Fruit fly (Drosophila melanogaster) whole organism, embryonic: ENCODE data around the gene CG44044.

ENCODE experiments used
- ATbp ChIP-seq: fragments of 200-800 bp; sonication (Bioruptor generic); optimal IDR thresholded peaks from 2 replicates; lab custom pipeline; 2017; ENCODE audit warnings: missing biosample characterization, mild to moderate bottlenecking, missing genetic modification characterization, missing genetic modification reagents
- Adf1 ChIP-seq: fragments of 200-800 bp; sonication (Bioruptor generic); IDR thresholded peaks from 2 replicates; pipeline ENCODE4 v1.3.6; 2022; ENCODE audit warnings: missing biosample characterization, missing genetic modification characterization
- BtbVII ChIP-seq: fragments of 200-800 bp; sonication (Bioruptor generic); optimal IDR thresholded peaks from 3 replicates; lab custom pipeline; 2017; ENCODE audit warnings: missing biosample characterization, mild to moderate bottlenecking, missing genetic modification characterization
- CG10543 ChIP-seq: fragments of 200-800 bp; sonication (Bioruptor generic); optimal IDR thresholded peaks from 3 replicates; lab custom pipeline; 2017; ENCODE audit warnings: missing biosample characterization, mild to moderate bottlenecking, missing genetic modification characterization, moderate library complexity
- CG12391 ChIP-seq: fragments of 200-800 bp; sonication (Bioruptor generic); optimal IDR thresholded peaks from 3 replicates; lab custom pipeline; 2018; ENCODE audit warnings: missing biosample characterization, mild to moderate bottlenecking, missing genetic modification characterization, moderate library complexity
- CG1529 ChIP-seq: fragments of 200-800 bp; sonication (Bioruptor generic); optimal IDR thresholded peaks from 3 replicates; lab custom pipeline; 2018; ENCODE audit warnings: missing biosample characterization, missing genetic modification characterization
- CG15601 ChIP-seq: fragments of 200-800 bp; sonication (Bioruptor generic); optimal IDR thresholded peaks from 3 replicates; lab custom pipeline; 2019; ENCODE audit warnings: missing biosample characterization, mild to moderate bottlenecking, missing genetic modification characterization, moderate library complexity
- CG15696 ChIP-seq: fragments of 200-800 bp; sonication (Bioruptor generic); optimal IDR thresholded peaks from 2 replicates; lab custom pipeline; 2019; ENCODE audit warnings: missing biosample characterization, mild to moderate bottlenecking, missing genetic modification characterization, moderate library complexity
- CG17568 ChIP-seq: fragments of 200-800 bp; sonication (Bioruptor generic); optimal IDR thresholded peaks from 2 replicates; lab custom pipeline; 2018; ENCODE audit warnings: missing biosample characterization, mild to moderate bottlenecking, missing genetic modification characterization, moderate library complexity
- CG1792 ChIP-seq: fragments of 200-800 bp; sonication (Bioruptor generic); optimal IDR thresholded peaks from 2 replicates; lab custom pipeline; 2016; ENCODE audit warnings: missing biosample characterization, missing genetic modification characterization
- CG18262 ChIP-seq: fragments of 200-800 bp; optimal IDR thresholded peaks from 3 replicates; lab custom pipeline; 2019; ENCODE audit warnings: missing biosample characterization, mild to moderate bottlenecking, missing genetic modification characterization, moderate library complexity
- CG2202 ChIP-seq: fragments of 200-800 bp; sonication (Bioruptor generic); optimal IDR thresholded peaks from 2 replicates; lab custom pipeline; 2018; ENCODE audit warnings: missing biosample characterization, mild to moderate bottlenecking, missing genetic modification characterization
- CG3281 ChIP-seq: fragments of 200-800 bp; sonication (Bioruptor generic); optimal IDR thresholded peaks from 3 replicates; lab custom pipeline; 2017; ENCODE audit warnings: missing biosample characterization, mild to moderate bottlenecking, missing genetic modification characterization
- CG33557 ChIP-seq: fragments of 200-800 bp; sonication (Bioruptor generic); optimal IDR thresholded peaks from 2 replicates; lab custom pipeline; 2019; ENCODE audit warnings: missing biosample characterization, mild to moderate bottlenecking, missing genetic modification characterization, moderate library complexity
- CG3407 ChIP-seq: fragments of 200-800 bp; sonication (Bioruptor generic); optimal IDR thresholded peaks from 2 replicates; lab custom pipeline; 2018; ENCODE audit warnings: missing biosample characterization, mild to moderate bottlenecking, missing genetic modification characterization
- CG3995 ChIP-seq: fragments of 200-800 bp; sonication (Bioruptor generic); optimal IDR thresholded peaks from 3 replicates; lab custom pipeline; 2016; ENCODE audit warnings: missing biosample characterization, missing genetic modification characterization
- CG6654 ChIP-seq: fragments of 200-800 bp; sonication (Bioruptor generic); optimal IDR thresholded peaks from 2 replicates; lab custom pipeline; 2017; ENCODE audit warnings: missing biosample characterization, mild to moderate bottlenecking, missing genetic modification characterization
- CG7987 ChIP-seq: fragments of 200-800 bp; sonication (Bioruptor generic); optimal IDR thresholded peaks from 2 replicates; lab custom pipeline; 2018; ENCODE audit warnings: missing biosample characterization, mild to moderate bottlenecking, missing genetic modification characterization, moderate library complexity
- CG8765 ChIP-seq: fragments of 200-800 bp; sonication (Bioruptor generic); IDR thresholded peaks from 2 replicates; pipeline ENCODE4 v1.3.6; 2022; ENCODE audit warnings: missing biosample characterization, missing genetic modification characterization
- CTCF ChIP-seq: fragments of 200-800 bp; sonication (Bioruptor generic); optimal IDR thresholded peaks from 2 replicates; lab custom pipeline; 2017; ENCODE audit warnings: missing biosample characterization, mild to moderate bottlenecking, missing genetic modification characterization, moderate library complexity
- CkIIα-i1 ChIP-seq: fragments of 200-800 bp; sonication (Bioruptor generic); IDR thresholded peaks from 2 replicates; pipeline ENCODE4 v1.3.6; 2022; ENCODE audit warnings: missing biosample characterization, missing genetic modification characterization
- Doc2 ChIP-seq: fragments of 200-800 bp; sonication (Bioruptor generic); IDR thresholded peaks from 2 replicates; pipeline ENCODE4 v1.3.6; 2022; ENCODE audit warnings: missing biosample characterization, missing genetic modification characterization
- Eip74EF ChIP-seq, 2 experiments: fragments of 200-800 bp in 1 of 2; fragments of >200 bp in 1 of 2; sonication (Bioruptor generic) in 1 of 2; optimal IDR thresholded peaks; 2 replicates each; lab custom pipeline; 2017 to 2019; ENCODE audit warnings: missing biosample characterization in 2 of 2, missing genetic modification characterization in 2 of 2, mild to moderate bottlenecking in 1 of 2, moderate library complexity in 1 of 2
- Elba2 ChIP-seq: fragments of 200-800 bp; sonication (Bioruptor generic); optimal IDR thresholded peaks from 3 replicates; lab custom pipeline; 2016; ENCODE audit warnings: missing biosample characterization, missing genetic modification characterization
- HLH54F ChIP-seq: fragments of 200-800 bp; sonication (Bioruptor generic); optimal IDR thresholded peaks from 3 replicates; lab custom pipeline; 2016; ENCODE audit warnings: missing biosample characterization, missing genetic modification characterization
- Med ChIP-seq: fragments of 200-800 bp; sonication (Bioruptor generic); peaks from one replicate; lab custom pipeline; 2016; ENCODE audit warnings: missing biosample characterization, missing genetic modification characterization, mild to moderate bottlenecking, inconsistent platforms, moderate library complexity
- Pdp1 ChIP-seq, 2 experiments: fragments of 200-800 bp; sonication (Bioruptor generic); optimal IDR thresholded peaks; 3 replicates each; lab custom pipeline; 2016; ENCODE audit warnings: missing biosample characterization in 2 of 2, missing genetic modification characterization in 2 of 2, mild to moderate bottlenecking in 1 of 2, moderate library complexity in 1 of 2
- Trl ChIP-seq, 3 experiments: fragments of >200 bp in 2 of 3; fragments of 200-800 bp in 1 of 3; sonication (Bioruptor generic) in 1 of 3; optimal IDR thresholded peaks; 2 replicates in 1 of 3; 3 replicates in 2 of 3; lab custom pipeline; 2016 to 2017; ENCODE audit warnings: missing biosample characterization in 1 of 3, missing genetic modification characterization in 1 of 3
- Vsx1 ChIP-seq: fragments of 200-800 bp; sonication (Bioruptor generic); optimal IDR thresholded peaks from 2 replicates; lab custom pipeline; 2017; ENCODE audit warnings: missing biosample characterization, mild to moderate bottlenecking, missing genetic modification characterization, missing genetic modification reagents
- ato ChIP-seq: fragments of 200-800 bp; sonication (Bioruptor generic); IDR thresholded peaks from 2 replicates; pipeline ENCODE4 v1.3.6; 2022; ENCODE audit warnings: missing biosample characterization, missing genetic modification characterization; ENCODE audit not compliant: partially characterized antibody
- cg ChIP-seq: fragments of 200-800 bp; sonication (Bioruptor generic); optimal IDR thresholded peaks from 3 replicates; lab custom pipeline; 2019; ENCODE audit warnings: missing biosample characterization, mild to moderate bottlenecking, missing genetic modification characterization, moderate library complexity
- chn ChIP-seq: fragments of 200-800 bp; sonication (Bioruptor generic); optimal IDR thresholded peaks from 2 replicates; lab custom pipeline; 2016; ENCODE audit warnings: missing biosample characterization, missing genetic modification characterization
- dmrt11E ChIP-seq: fragments of 200-800 bp; sonication (Bioruptor generic); optimal IDR thresholded peaks from 3 replicates; lab custom pipeline; 2018; ENCODE audit warnings: missing biosample characterization, mild to moderate bottlenecking, missing genetic modification characterization, moderate library complexity
- exex ChIP-seq: fragments of 200-800 bp; sonication (Bioruptor generic); optimal IDR thresholded peaks from 4 replicates; lab custom pipeline; 2018; ENCODE audit warnings: missing biosample characterization, mild to moderate bottlenecking, missing genetic modification characterization, moderate library complexity
- grn ChIP-seq: fragments of 200-800 bp; sonication (Bioruptor generic); optimal IDR thresholded peaks from 3 replicates; lab custom pipeline; 2017; ENCODE audit warnings: missing biosample characterization, missing genetic modification characterization
- insv ChIP-seq, 2 experiments: fragments of 200-800 bp; sonication (Bioruptor generic); optimal IDR thresholded peaks; 3 replicates each; lab custom pipeline; 2016 to 2018; ENCODE audit warnings: missing biosample characterization in 2 of 2, missing genetic modification characterization in 2 of 2
- mam ChIP-seq: fragments of 200-800 bp; sonication (Bioruptor generic); optimal IDR thresholded peaks from 3 replicates; lab custom pipeline; 2016; ENCODE audit warnings: missing biosample characterization, missing genetic modification characterization
- mirr ChIP-seq: fragments of 200-800 bp; sonication (Bioruptor generic); optimal IDR thresholded peaks from 3 replicates; lab custom pipeline; 2018; ENCODE audit warnings: missing biosample characterization, mild to moderate bottlenecking, missing genetic modification characterization
- org-1 ChIP-seq: fragments of 200-800 bp; sonication (Bioruptor generic); optimal IDR thresholded peaks from 2 replicates; lab custom pipeline; 2017; ENCODE audit warnings: missing biosample characterization, missing genetic modification characterization
- pfk ChIP-seq: fragments of 200-800 bp; sonication (Bioruptor generic); optimal IDR thresholded peaks from 2 replicates; lab custom pipeline; 2018; ENCODE audit warnings: missing biosample characterization, mild to moderate bottlenecking, missing genetic modification characterization, moderate library complexity
- pum ChIP-seq: fragments of 200-800 bp; sonication (Bioruptor generic); optimal IDR thresholded peaks from 2 replicates; lab custom pipeline; 2016; ENCODE audit warnings: missing biosample characterization, missing genetic modification characterization
- row ChIP-seq: fragments of 200-800 bp; sonication (Bioruptor generic); IDR thresholded peaks from 3 replicates; pipeline ENCODE4 v1.3.6; 2022; ENCODE audit warnings: missing biosample characterization, missing genetic modification characterization
- run ChIP-seq: fragments of 200-800 bp; sonication (Bioruptor generic); optimal IDR thresholded peaks from 3 replicates; lab custom pipeline; 2018; ENCODE audit warnings: missing biosample characterization, mild to moderate bottlenecking, missing genetic modification characterization
- sens ChIP-seq: fragments of 200-800 bp; sonication (Bioruptor generic); peaks from one replicate; lab custom pipeline; 2016; ENCODE audit warnings: missing biosample characterization, missing genetic modification characterization
- shn ChIP-seq: fragments of 200-800 bp; sonication (Bioruptor generic); optimal IDR thresholded peaks from 3 replicates; lab custom pipeline; 2016; ENCODE audit warnings: missing biosample characterization, missing genetic modification characterization
- sug ChIP-seq: fragments of 200-800 bp; optimal IDR thresholded peaks from 2 replicates; lab custom pipeline; 2019; ENCODE audit warnings: missing biosample characterization, mild to moderate bottlenecking, missing genetic modification characterization, moderate library complexity
- tap ChIP-seq: fragments of 200-800 bp; optimal IDR thresholded peaks from 3 replicates; lab custom pipeline; 2019; ENCODE audit warnings: missing biosample characterization, mild to moderate bottlenecking, missing genetic modification characterization, moderate library complexity
- z ChIP-seq: fragments of 200-800 bp; sonication (Bioruptor generic); IDR thresholded peaks from 3 replicates; pipeline ENCODE4 v1.3.6; 2022; ENCODE audit warnings: missing biosample characterization, missing genetic modification characterization
- zen2 ChIP-seq: fragments of 200-800 bp; sonication (Bioruptor generic); IDR thresholded peaks from 3 replicates; pipeline ENCODE4 v1.3.6; 2022; ENCODE audit warnings: missing biosample characterization, missing genetic modification characterization; ENCODE audit not compliant: partially characterized antibody

Gene CG44044

DNA sequence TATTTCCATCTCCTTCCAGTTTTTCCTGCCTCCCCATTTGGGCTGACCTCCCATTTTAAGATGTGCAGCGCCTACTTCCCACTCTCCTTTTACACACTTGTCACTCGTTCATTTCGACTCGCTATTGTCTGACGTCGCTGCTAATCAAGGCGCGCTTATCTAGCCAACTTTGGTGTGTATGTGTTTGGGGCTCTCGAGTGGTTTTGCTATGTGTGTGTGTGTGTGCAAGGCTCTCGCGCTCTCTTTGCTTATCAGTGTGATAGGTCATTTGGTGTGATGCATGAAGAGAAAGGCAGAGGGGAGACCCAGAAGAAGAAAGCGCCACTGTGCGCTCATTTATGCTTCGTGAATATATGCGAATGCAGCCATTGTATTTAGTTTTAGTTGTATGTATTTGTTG is 36.7 kb upstream of the CG44044 start (continued):
- TF ChIP-seq Trl (optimal IDR thresholded peaks at IDR 0.05; lab: Kevin White, UChicago) (peak; percentile 54 to 58), Trl (GFP tag; optimal IDR thresholded peaks at IDR 0.05; lab: Kevin White, UChicago) (no peak), org-1 (no peak), Vsx1 (GFP tag; lab: Kevin White, UChicago) (peak; percentile 76), CG7987 (GFP tag; lab: Kevin White, UChicago) (no peak), pum (GFP tag; lab: Kevin White, UChicago) (no peak), run (tag; lab: Kevin White, UChicago) (no peak), Adf1 (GFP tag; lab: Robert Waterston, UW) (no peak), mam (GFP tag; lab: Kevin White, UChicago) (no peak), ato (no peak)

DNA sequence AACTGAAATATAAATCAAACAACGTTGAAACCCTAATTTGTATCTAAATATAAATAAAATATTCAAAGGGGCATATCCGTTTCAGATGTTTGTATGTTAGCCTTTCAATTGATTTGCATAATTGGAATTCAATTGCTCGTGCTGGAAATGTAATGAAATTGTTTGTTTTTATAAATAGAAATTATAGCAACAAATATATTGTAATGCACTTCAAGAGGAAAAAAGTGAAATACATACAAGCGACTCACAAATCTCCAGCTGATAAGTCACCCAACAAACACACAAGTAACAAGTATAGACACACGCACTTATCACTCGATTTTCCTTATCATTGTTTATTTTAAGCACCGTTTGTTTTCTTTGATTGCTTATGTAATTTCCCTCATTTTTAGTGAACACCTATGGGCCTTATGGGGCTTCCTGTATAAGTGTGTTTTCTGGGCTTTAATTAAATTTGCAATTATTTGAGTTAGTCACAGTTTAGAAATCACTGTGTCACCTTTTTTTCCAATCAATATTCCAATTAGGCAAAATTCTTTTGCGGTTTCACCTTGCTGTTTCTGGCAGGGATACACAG is 35.9 kb upstream of the CG44044 start:
- TF ChIP-seq CG10543 (GFP tag; lab: Kevin White, UChicago) (no peak), sug (tag; lab: Kevin White, UChicago) (peak; percentile 48), Elba2 (peak; percentile 9), exex (tag; lab: Kevin White, UChicago) (peak; percentile 75), CG15601 (tag; lab: Kevin White, UChicago) (peak; percentile 47), CG17568 (GFP tag; lab: Kevin White, UChicago) (peak; percentile 15), CG1529 (GFP tag; lab: Kevin White, UChicago) (peak; percentile 22), CG6654 (peak; percentile 45), shn (GFP tag; lab: Kevin White, UChicago) (no peak), CG2202 (tag; lab: Kevin White, UChicago) (peak; percentile 30), HLH54F (no peak), CG3407 (GFP tag; lab: Kevin White, UChicago) (peak; percentile 7), CG1792 (no peak), Med (GFP tag; lab: Kevin White, UChicago) (peak; percentile 27), Eip74EF (GFP tag; optimal IDR thresholded peaks at IDR 0.05; lab: Kevin White, UChicago) (peak in 1 of 2 experiments; percentile 7), CTCF (GFP tag; lab: Kevin White, UChicago) (no peak), cg (peak; percentile 10), zen2 (no peak), chn (GFP tag; lab: Kevin White, UChicago) (no peak), CG15696 (tag; lab: Kevin White, UChicago) (peak; percentile 27), row (no peak), insv (GFP tag; optimal IDR thresholded peaks at IDR 0.05; lab: Kevin White, UChicago) (peak in 1 of 2 experiments; percentile 52), BtbVII (peak; percentile 22), CG18262 (tag; lab: Kevin White, UChicago) (peak; percentile 6), CkIIα-i1 (no peak), sens (GFP tag; lab: Kevin White, UChicago) (no peak), CG8765 (GFP tag; lab: Robert Waterston, UW) (no peak), tap (tag; lab: Kevin White, UChicago) (peak; percentile 3), Doc2 (GFP tag; lab: Robert Waterston, UW) (no peak), grn (GFP tag; lab: Kevin White, UChicago) (peak; percentile 30), Pdp1 (GFP tag; optimal IDR thresholded peaks at IDR 0.05; lab: Kevin White, UChicago) (peak in 1 of 2 experiments; percentile 95), dmrt11E (tag; lab: Kevin White, UChicago) (peak; percentile 4), CG12391 (tag; lab: Kevin White, UChicago) (no peak), ATbp (GFP tag; lab: Kevin White, UChicago) (peak; percentile 19), mirr (peak; percentile 28), CG33557 (GFP tag; lab: Kevin White, UChicago) (peak; percentile 34), CG3281 (GFP tag; lab: Kevin White, UChicago) (peak; percentile 24), pfk (GFP tag; lab: Kevin White, UChicago) (no peak), z (peak; percentile 63; the same call in 1 of the 3 replicates), CG3995 (GFP tag; lab: Kevin White, UChicago) (peak; percentile 21)
